Worm (Caenorhabditis elegans) whole organism, L4 larva: ENCODE results near the gene T22B2.5.

Source experiments
- F10B5.3 ChIP-seq: sonication (generic microtip); optimal IDR thresholded peaks from 2 replicates; lab custom pipeline; 2016; ENCODE audit warnings: mild to moderate bottlenecking, missing genetic modification characterization, missing compliant biosample characterization
- F37D6.2 ChIP-seq: sonication (generic microtip); optimal IDR thresholded peaks from 2 replicates; lab custom pipeline; 2016; ENCODE audit warnings: mild to moderate bottlenecking, missing genetic modification characterization, missing compliant biosample characterization
- F44E2.7 ChIP-seq: fragments of 200-800 bp; sonication (Bioruptor generic); IDR thresholded peaks from 2 replicates; pipeline ENCODE4 v2.1.2; 2022; ENCODE audit warnings: missing genetic modification characterization, missing compliant biosample characterization
- ZK337.2 ChIP-seq: fragments of 200-800 bp; sonication (Bioruptor generic); IDR thresholded peaks from 2 replicates; pipeline ENCODE4 v1.3.6; 2022; ENCODE audit warnings: missing genetic modification reagents, missing genetic modification characterization, missing compliant biosample characterization
- aha-1 ChIP-seq: fragments of 150-350 bp; peaks from one replicate; lab custom pipeline; 2014; ENCODE audit warnings: missing biosample characterization, missing genetic modification characterization
- aly-2 ChIP-seq: sonication (generic microtip); optimal IDR thresholded peaks from 2 replicates; lab custom pipeline; 2018; ENCODE audit warnings: missing biosample characterization, missing genetic modification characterization
- ama-1 ChIP-seq: fragments of 150-350 bp; optimal IDR thresholded peaks from 2 replicates; lab custom pipeline; 2014; ENCODE audit warnings: inconsistent platforms, mixed read lengths
- arid-1 ChIP-seq: fragments of 200-800 bp; sonication (Bioruptor generic); conservative IDR thresholded peaks from 2 replicates; pipeline ENCODE4 v1.3.6; 2022; ENCODE audit warnings: missing genetic modification reagents, missing genetic modification characterization, missing compliant biosample characterization
- attf-4 ChIP-seq: sonication (generic microtip); optimal IDR thresholded peaks from 3 replicates; lab custom pipeline; 2017; ENCODE audit warnings: missing biosample characterization, missing genetic modification characterization
- ceh-44 ChIP-seq: fragments of 200-800 bp; sonication (Bioruptor generic); IDR thresholded peaks from 2 replicates; pipeline ENCODE4 v1.3.6; 2022; ENCODE audit warnings: missing genetic modification reagents, missing genetic modification characterization, missing compliant biosample characterization
- ceh-62 ChIP-seq: sonication (generic microtip); optimal IDR thresholded peaks from 2 replicates; lab custom pipeline; 2017; ENCODE audit warnings: missing biosample characterization, missing genetic modification characterization
- cey-2 ChIP-seq: sonication (generic microtip); optimal IDR thresholded peaks from 3 replicates; lab custom pipeline; 2017; ENCODE audit warnings: missing genetic modification characterization, mild to moderate bottlenecking, missing compliant biosample characterization, antibody characterized with exemption, borderline replicate concordance; ENCODE audit not compliant: insufficient read depth
- daf-12 ChIP-seq: fragments of 150-350 bp; optimal IDR thresholded peaks from 2 replicates; lab custom pipeline; 2014; ENCODE audit warnings: missing biosample characterization, missing genetic modification reagents, missing genetic modification characterization
- daf-16 ChIP-seq, 3 experiments: sonication (generic microtip); optimal IDR thresholded peaks; 2 replicates each; lab custom pipeline; 2016 to 2017; ENCODE audit warnings: missing genetic modification characterization in 3 of 3, missing genetic modification reagents in 3 of 3, mild to moderate bottlenecking in 2 of 3, missing compliant biosample characterization in 2 of 3, missing biosample characterization in 1 of 3, moderate library complexity in 1 of 3
- egl-43 ChIP-seq: fragments of 200-800 bp; sonication (Bioruptor generic); IDR thresholded peaks from 2 replicates; pipeline ENCODE4 v1.3.6; 2022; ENCODE audit warnings: missing genetic modification reagents, missing genetic modification characterization, missing compliant biosample characterization
- gei-8 ChIP-seq: fragments of 200-800 bp; sonication (Bioruptor generic); optimal IDR thresholded peaks from 2 replicates; lab custom pipeline; 2018; ENCODE audit warnings: mild to moderate bottlenecking, missing genetic modification characterization, missing compliant biosample characterization
- hmg-1.1 ChIP-seq: fragments of 200-800 bp; sonication (Bioruptor generic); IDR thresholded peaks from 2 replicates; pipeline ENCODE4 v1.3.6; 2022; ENCODE audit warnings: missing genetic modification reagents, missing genetic modification characterization, missing compliant biosample characterization
- lim-7 ChIP-seq: fragments of 200-800 bp; sonication (Bioruptor generic); IDR thresholded peaks from 2 replicates; pipeline ENCODE4 v1.3.6; 2022; ENCODE audit warnings: missing genetic modification characterization, missing compliant biosample characterization
- lin-15B ChIP-seq: fragments of 150-350 bp; sonication (generic microtip); optimal IDR thresholded peaks from 3 replicates; lab custom pipeline; 2014; ENCODE audit warnings: missing biosample characterization, missing genetic modification characterization
- lin-29 ChIP-seq: fragments of 200-800 bp; sonication (Bioruptor generic); IDR thresholded peaks from 2 replicates; pipeline ENCODE4 v1.3.6; 2022; ENCODE audit warnings: missing genetic modification reagents, missing genetic modification characterization, missing compliant biosample characterization
- lir-3 ChIP-seq: sonication (generic microtip); optimal IDR thresholded peaks from 2 replicates; lab custom pipeline; 2016; ENCODE audit warnings: mild to moderate bottlenecking, missing genetic modification characterization, missing compliant biosample characterization
- mxl-3 ChIP-seq: fragments of 200-800 bp; sonication (Bioruptor generic); optimal IDR thresholded peaks from 2 replicates; lab custom pipeline; 2018; ENCODE audit warnings: mild to moderate bottlenecking, missing genetic modification characterization, missing compliant biosample characterization
- nhr-10 ChIP-seq: fragments of 150-350 bp; optimal IDR thresholded peaks from 2 replicates; lab custom pipeline; 2014; ENCODE audit warnings: missing biosample characterization, missing genetic modification characterization
- nhr-237 ChIP-seq: sonication (generic microtip); optimal IDR thresholded peaks from 2 replicates; lab custom pipeline; 2017; ENCODE audit warnings: missing biosample characterization, missing genetic modification characterization
- nhr-25 ChIP-seq: sonication (generic microtip); optimal IDR thresholded peaks from 2 replicates; lab custom pipeline; 2017; ENCODE audit warnings: missing genetic modification characterization, mild to moderate bottlenecking, missing compliant biosample characterization, antibody characterized with exemption, moderate library complexity, borderline replicate concordance; ENCODE audit not compliant: insufficient read depth
- nhr-41 ChIP-seq: fragments of 200-800 bp; sonication (Bioruptor generic); IDR thresholded peaks from 2 replicates; pipeline ENCODE4 v1.3.6; 2022; ENCODE audit warnings: missing genetic modification reagents, missing genetic modification characterization, missing compliant biosample characterization
- spr-1 ChIP-seq: sonication (generic microtip); optimal IDR thresholded peaks from 2 replicates; lab custom pipeline; 2016; ENCODE audit warnings: mild to moderate bottlenecking, missing genetic modification characterization, missing compliant biosample characterization
- unc-130 ChIP-seq: sonication (generic microtip); optimal IDR thresholded peaks from 2 replicates; lab custom pipeline; 2016; ENCODE audit warnings: missing genetic modification reagents, missing genetic modification characterization, missing compliant biosample characterization
- unc-62 ChIP-seq, 3 experiments: fragments of 150-350 bp in 1 of 3; sonication (generic microtip); optimal IDR thresholded peaks in 2 of 3; peaks in 1 of 3; 1 replicate in 1 of 3; 2 replicates in 2 of 3; lab custom pipeline; 2014 to 2017; ENCODE audit warnings: missing biosample characterization in 3 of 3, missing genetic modification characterization in 3 of 3, missing genetic modification reagents in 3 of 3, missing genotype in 1 of 3
- vab-7 ChIP-seq: fragments of 200-800 bp; sonication (Bioruptor generic); IDR thresholded peaks from 2 replicates; pipeline ENCODE4 v1.3.6; 2022; ENCODE audit warnings: missing genetic modification reagents, missing genetic modification characterization, missing compliant biosample characterization
- zfp-2 ChIP-seq: sonication (generic microtip); optimal IDR thresholded peaks from 2 replicates; lab custom pipeline; 2016; ENCODE audit warnings: mild to moderate bottlenecking, missing genetic modification characterization, missing compliant biosample characterization
- zfp-3 ChIP-seq: fragments of 200-800 bp; sonication (Bioruptor generic); conservative IDR thresholded peaks from 2 replicates; pipeline ENCODE4 v1.3.6; 2022; ENCODE audit warnings: missing genetic modification reagents, missing genetic modification characterization, missing compliant biosample characterization
- ztf-7 ChIP-seq: fragments of 150-350 bp; optimal IDR thresholded peaks from 2 replicates; lab custom pipeline; 2014; ENCODE audit warnings: missing biosample characterization, missing genetic modification characterization

T22B2.5 gene

ce11 chrX:3938950-3939349 is 27.8 kb upstream of the T22B2.5 start, which contains the start of gene T19D2.3:
Gene T19D2.3, plus strand, starts transcription at chrX:3939250.
- no peak for TF ChIP-seq unc-130 (GFP tag; lab: Kevin White, UChicago)
- no peak for TF ChIP-seq egl-43
- TF ChIP-seq ztf-7 (tag; lab: Kevin White, UChicago), result no peak
- no peak for TF ChIP-seq F10B5.3
- TF ChIP-seq zfp-2 (tag; lab: Kevin White, UChicago), result no peak
- TF ChIP-seq ceh-62 (tag; lab: Kevin White, UChicago), result no peak
- TF ChIP-seq lin-15B, result no peak
- TF ChIP-seq lin-29, result no peak

ce11 chrX:3937884-3938283 is 26.7 kb upstream of the T22B2.5 start:
- TF ChIP-seq aha-1, result peak; percentile 96
- no peak for TF ChIP-seq spr-1 (tag; lab: Kevin White, UChicago)
- no peak for TF ChIP-seq lir-3

ce11 chrX:3937483-3937882 is 26.3 kb upstream of the T22B2.5 start:
- TF ChIP-seq daf-16 (GFP tag; optimal IDR thresholded peaks at IDR 0.05; lab: Kevin White, UChicago) (no peak), daf-16 (tag; optimal IDR thresholded peaks at IDR 0.05; lab: Kevin White, UChicago) (no peak), vab-7 (no peak), ceh-44 (GFP tag; lab: Robert Waterston, UW) (no peak), aly-2 (tag; lab: Kevin White, UChicago) (no peak), attf-4 (tag; lab: Kevin White, UChicago) (no peak), zfp-3 (GFP tag; lab: Robert Waterston, UW) (no peak), mxl-3 (GFP tag; lab: Kevin White, UChicago) (no peak), lin-29 (no peak), ZK337.2 (GFP tag; lab: Robert Waterston, UW) (no peak), hmg-1.1 (GFP tag; lab: Robert Waterston, UW) (no peak), lim-7 (no peak), nhr-237 (tag; lab: Kevin White, UChicago) (no peak), nhr-10 (tag; lab: Kevin White, UChicago) (no peak), ama-1 (no peak), gei-8 (GFP tag; lab: Kevin White, UChicago) (no peak), F37D6.2 (tag; lab: Kevin White, UChicago) (no peak), nhr-25 (tag; lab: Kevin White, UChicago) (no peak)
- TF ChIP-seq, all 104 proteins: peak for 0

ce11 chrX:3932694-3933093 is 21.5 kb upstream of the T22B2.5 start:
- no peak for TF ChIP-seq F44E2.7 (GFP tag; lab: Robert Waterston, UW)
- no peak for TF ChIP-seq nhr-41 (GFP tag; lab: Robert Waterston, UW)
- TF ChIP-seq daf-12, result no peak
- TF ChIP-seq ceh-62 (tag; lab: Kevin White, UChicago), result no peak
- TF ChIP-seq cey-2 (tag; lab: Kevin White, UChicago), result no peak
- peak in 1 of 2 experiments; percentile 23 for TF ChIP-seq unc-62 (GFP tag; optimal IDR thresholded peaks at IDR 0.05 in 1 of 2; lab: Kevin White, UChicago)
- no peak for TF ChIP-seq unc-62 (tag; optimal IDR thresholded peaks at IDR 0.05; lab: Kevin White, UChicago)

ce11 chrX:3931350-3931749 is 20.2 kb upstream of the T22B2.5 start, which contains the start of gene adt-3:
Gene adt-3, plus strand, starts transcription at chrX:3931650.
- no peak for TF ChIP-seq arid-1 (GFP tag; lab: Robert Waterston, UW)
- TF ChIP-seq egl-43, result no peak
- TF ChIP-seq ceh-62 (tag; lab: Kevin White, UChicago), result no peak
- TF ChIP-seq mxl-3 (GFP tag; lab: Kevin White, UChicago), result no peak
